Fruit fly (Drosophila melanogaster) whole organism, embryonic: ENCODE results near the gene CG42324.

ENCODE experiments used
- CG11398 ChIP-seq: fragments of 200-800 bp; sonication (Bioruptor generic); optimal IDR thresholded peaks from 2 replicates; lab custom pipeline; 2016; ENCODE audit warnings: missing biosample characterization, missing genetic modification characterization
- CG14050 ChIP-seq: fragments of 200-800 bp; sonication (Bioruptor generic); IDR thresholded peaks from 3 replicates; pipeline ENCODE4 v1.3.6; 2022; ENCODE audit warnings: missing biosample characterization, missing genetic modification characterization
- CG33213 ChIP-seq: fragments of 200-800 bp; sonication (Bioruptor generic); optimal IDR thresholded peaks from 3 replicates; lab custom pipeline; 2016; ENCODE audit warnings: missing biosample characterization, missing genetic modification characterization
- Hey ChIP-seq: fragments of 200-800 bp; sonication (Bioruptor generic); optimal IDR thresholded peaks from 3 replicates; lab custom pipeline; 2018; ENCODE audit warnings: missing biosample characterization, mild to moderate bottlenecking, missing genetic modification characterization
- Trl ChIP-seq, 3 experiments: fragments of >200 bp in 2 of 3; fragments of 200-800 bp in 1 of 3; sonication (Bioruptor generic) in 1 of 3; optimal IDR thresholded peaks; 2 replicates in 1 of 3; 3 replicates in 2 of 3; lab custom pipeline; 2016 to 2017; ENCODE audit warnings: missing biosample characterization in 1 of 3, missing genetic modification characterization in 1 of 3
- croc ChIP-seq: fragments of 200-800 bp; sonication (Bioruptor generic); conservative IDR thresholded peaks from 3 replicates; pipeline ENCODE4 v1.3.6; 2022; ENCODE audit warnings: missing biosample characterization, missing genetic modification characterization
- dimm ChIP-seq: fragments of 200-800 bp; sonication (Bioruptor generic); IDR thresholded peaks from 2 replicates; pipeline ENCODE4 v1.3.6; 2022; ENCODE audit warnings: missing biosample characterization, missing genetic modification characterization
- ham ChIP-seq: fragments of 200-800 bp; sonication (Bioruptor generic); IDR thresholded peaks from 2 replicates; pipeline ENCODE4 v1.3.6; 2022; ENCODE audit warnings: missing biosample characterization, missing genetic modification characterization

dm6 chr3L:3503248-3503647 is 31.0 kb downstream of the CG42324 start:
- TF ChIP-seq CG11398 (GFP tag; lab: Kevin White, UChicago) (no peak), croc (GFP tag; lab: Robert Waterston, UW) (no peak), dimm (GFP tag; lab: Robert Waterston, UW) (no peak), Hey (tag; lab: Kevin White, UChicago) (no peak), Trl (optimal IDR thresholded peaks at IDR 0.05; lab: Kevin White, UChicago) (no peak), Trl (GFP tag; optimal IDR thresholded peaks at IDR 0.05; lab: Kevin White, UChicago) (no peak), CG14050 (GFP tag; lab: Robert Waterston, UW) (no peak), ham (GFP tag; lab: Robert Waterston, UW) (no peak), CG33213 (GFP tag; lab: Kevin White, UChicago) (no peak)
